Worm (Caenorhabditis elegans): ENCODE measurements around the gene B0432.1.

The B0432.1 gene

DNA sequence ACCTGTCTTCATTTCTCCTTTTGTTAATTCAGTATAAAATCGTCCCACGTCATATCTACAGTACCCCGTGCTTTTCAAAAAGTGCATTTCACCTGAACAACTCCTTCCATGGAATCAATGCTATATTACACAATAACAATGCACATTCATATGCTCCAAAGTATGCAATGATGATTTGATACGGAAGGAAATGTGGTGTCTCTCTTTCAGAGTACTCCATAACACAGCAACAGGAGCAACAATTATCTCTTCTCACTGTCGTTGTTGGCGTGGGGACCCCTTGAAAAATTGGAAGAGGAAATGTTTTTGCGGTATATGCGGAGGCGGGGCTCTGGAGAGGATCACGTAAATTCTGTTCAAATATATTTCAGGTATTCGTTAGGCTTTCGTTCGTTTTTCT lies 39.7 kb upstream of the B0432.1 start, which contains the start of gene cat-2:
Gene cat-2 (plus strand): TSS at position 301 of the 400 bp plus-strand sequence.
- TF ChIP-seq xbp-1 (tag; optimal IDR thresholded peaks at IDR 0.05) (no peak), sup-37 (GFP tag; optimal IDR thresholded peaks at IDR 0.05) (no peak), ceh-88 (GFP tag; IDR thresholded peaks at IDR 0.05) (no peak), aha-1 (tag; optimal IDR thresholded peaks at IDR 0.05) (no peak), unc-130 (tag; optimal IDR thresholded peaks at IDR 0.05) (no peak), alr-1 (tag; optimal IDR thresholded peaks at IDR 0.05; ENCODE audit: borderline replicate concordance) (no peak), hlh-4 (tag; optimal IDR thresholded peaks at IDR 0.05) (no peak), hpl-2 (GFP tag; optimal IDR thresholded peaks at IDR 0.05) (no peak), hlh-17 (GFP tag; optimal IDR thresholded peaks at IDR 0.05; ENCODE audit: borderline replicate concordance) (no peak), lin-15B (tag; optimal IDR thresholded peaks at IDR 0.05) (no peak)

ce11 chrII:263563-263962 lies 33.6 kb upstream of the B0432.1 start, which contains the start of gene scc-2:
scc-2 (minus strand) TSS chrII:263663.
- TF ChIP-seq unc-98 (GFP tag; IDR thresholded peaks at IDR 0.05) (no peak), lir-3 (tag; optimal IDR thresholded peaks at IDR 0.05; ENCODE audit: poor library complexity) (no peak), xbp-1 (tag; optimal IDR thresholded peaks at IDR 0.05) (no peak), fkh-8 (tag; optimal IDR thresholded peaks at IDR 0.05) (no peak), nhr-28 (tag; optimal IDR thresholded peaks at IDR 0.05) (no peak), C16A3.4 (tag; optimal IDR thresholded peaks at IDR 0.05) (no peak), lin-13 (GFP tag; optimal IDR thresholded peaks at IDR 0.05) (no peak), sup-37 (GFP tag; optimal IDR thresholded peaks at IDR 0.05) (no peak), nhr-19 (GFP tag; conservative IDR thresholded peaks at IDR 0.05) (no peak), nhr-84 (tag; optimal IDR thresholded peaks at IDR 0.05) (no peak)

ce11 chrII:264053-264452 lies 33.1 kb upstream of the B0432.1 start, which contains the start of gene B0432.14:
B0432.14 (plus strand) TSS chrII:264353.
- TF ChIP-seq ceh-63 (GFP tag; optimal IDR thresholded peaks at IDR 0.05), result no peak
- no peak for TF ChIP-seq lsy-2 (tag; optimal IDR thresholded peaks at IDR 0.05)
- no peak for TF ChIP-seq hlh-4 (tag; optimal IDR thresholded peaks at IDR 0.05)

DNA sequence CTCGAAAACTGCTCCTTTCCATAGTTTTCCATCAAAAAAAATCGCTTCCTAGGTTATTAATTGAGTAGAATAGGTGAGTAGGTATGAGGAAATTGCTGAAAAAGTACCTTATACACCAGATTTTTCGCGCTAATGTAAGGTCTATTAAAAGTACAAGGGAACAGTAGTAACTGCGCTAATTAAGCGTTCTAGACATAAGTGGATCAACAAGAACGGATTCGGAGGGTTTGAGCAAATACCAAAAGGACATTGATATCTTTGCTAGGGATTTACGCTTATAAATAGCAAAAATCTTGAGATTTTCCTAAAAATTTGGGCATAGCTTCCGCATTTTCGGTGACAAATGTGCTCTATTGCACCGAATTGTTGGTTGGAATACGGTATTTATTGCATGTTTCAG lies 23.3 kb upstream of the B0432.1 start, which contains the start of gene B0432.7:
Gene B0432.7 (minus strand): TSS at position 101 of the 400 bp plus-strand sequence.
- TF ChIP-seq ztf-11 (tag; optimal IDR thresholded peaks at IDR 0.05) (no peak), nhr-19 (GFP tag; conservative IDR thresholded peaks at IDR 0.05) (no peak)

ce11 chrII:278636-279035 lies 18.6 kb upstream of the B0432.1 start, which contains the start of gene B0432.8:
B0432.8 (minus strand) TSS chrII:278736.
- TF ChIP-seq nhr-28 (tag; optimal IDR thresholded peaks at IDR 0.05), result no peak
- no peak for TF ChIP-seq dpl-1 (GFP tag; optimal IDR thresholded peaks at IDR 0.05)
- no peak for TF ChIP-seq ceh-90 (tag; optimal IDR thresholded peaks at IDR 0.05)
- no peak for TF ChIP-seq lin-14 (GFP tag; optimal IDR thresholded peaks at IDR 0.05)
- TF ChIP-seq ceh-8 (GFP tag; optimal IDR thresholded peaks at IDR 0.05), result no peak
- no peak for TF ChIP-seq mdl-1 (tag; optimal IDR thresholded peaks at IDR 0.05)
- no peak for TF ChIP-seq hlh-4 (tag; optimal IDR thresholded peaks at IDR 0.05)
- TF ChIP-seq ztf-4 (tag; optimal IDR thresholded peaks at IDR 0.05), result no peak
- no peak for TF ChIP-seq nhr-47 (tag; optimal IDR thresholded peaks at IDR 0.05)
- no peak for TF ChIP-seq lin-35 (GFP tag; optimal IDR thresholded peaks at IDR 0.05)
- no peak for TF ChIP-seq fkh-4 (tag; optimal IDR thresholded peaks at IDR 0.05; ENCODE audit: borderline replicate concordance)
- no peak for TF ChIP-seq ceh-63 (GFP tag; optimal IDR thresholded peaks at IDR 0.05)
- TF ChIP-seq sptf-1 (tag; optimal IDR thresholded peaks at IDR 0.05), result no peak
- no peak for TF ChIP-seq nhr-90 (tag; optimal IDR thresholded peaks at IDR 0.05; ENCODE audit: poor library complexity)
- TF ChIP-seq fos-1 (tag; optimal IDR thresholded peaks at IDR 0.05), result no peak
- no peak for TF ChIP-seq xbp-1 (tag; optimal IDR thresholded peaks at IDR 0.05)
- no peak for TF ChIP-seq unc-86 (tag; optimal IDR thresholded peaks at IDR 0.05)
- no peak for TF ChIP-seq aly-2 (tag; optimal IDR thresholded peaks at IDR 0.05)
- TF ChIP-seq isw-1 (GFP tag; IDR thresholded peaks at IDR 0.05), result no peak

Measured in whole organism, L1 larva.